Fruit fly (Drosophila melanogaster) whole organism, embryonic: ENCODE results near the gene CG6345.

Experiments
- Awh ChIP-seq: fragments of 200-800 bp; sonication (Bioruptor generic); IDR thresholded peaks from 2 replicates; pipeline ENCODE4, ENCODE4 v1.3.6; 2022; ENCODE audit warnings: missing biosample characterization, missing genetic modification characterization
- B-H1 ChIP-seq: fragments of 200-800 bp; sonication (Bioruptor generic); IDR thresholded peaks from 3 replicates; pipeline ENCODE4 v1.3.6; 2022; ENCODE audit warnings: missing biosample characterization, missing genetic modification characterization
- BtbVII ChIP-seq: fragments of 200-800 bp; sonication (Bioruptor generic); optimal IDR thresholded peaks from 3 replicates; lab custom pipeline; 2017; ENCODE audit warnings: missing biosample characterization, mild to moderate bottlenecking, missing genetic modification characterization
- C15 ChIP-seq: fragments of 200-800 bp; sonication (Bioruptor generic); IDR thresholded peaks from 3 replicates; pipeline ENCODE4 v1.3.6; 2022; ENCODE audit warnings: missing biosample characterization, missing genetic modification characterization
- CG10366 ChIP-seq: fragments of 200-800 bp; sonication (Bioruptor generic); IDR thresholded peaks from 2 replicates; pipeline ENCODE4 v1.3.6; 2022; ENCODE audit warnings: missing biosample characterization, missing genetic modification characterization
- CG10462 ChIP-seq: fragments of 200-800 bp; sonication (Bioruptor generic); optimal IDR thresholded peaks from 2 replicates; lab custom pipeline; 2016; ENCODE audit warnings: missing biosample characterization, missing genetic modification characterization
- CG11247 ChIP-seq: fragments of 200-800 bp; sonication (Bioruptor generic); IDR thresholded peaks from 2 replicates; pipeline ENCODE4 v1.3.6; 2022; ENCODE audit warnings: missing biosample characterization, missing genetic modification characterization
- CG12942 ChIP-seq: fragments of 200-800 bp; sonication (Bioruptor generic); optimal IDR thresholded peaks from 3 replicates; lab custom pipeline; 2016; ENCODE audit warnings: missing biosample characterization, missing genetic modification characterization
- CG14050 ChIP-seq: fragments of 200-800 bp; sonication (Bioruptor generic); IDR thresholded peaks from 3 replicates; pipeline ENCODE4 v1.3.6; 2022; ENCODE audit warnings: missing biosample characterization, missing genetic modification characterization
- CG17359 ChIP-seq: fragments of 200-800 bp; sonication (Bioruptor generic); optimal IDR thresholded peaks from 3 replicates; lab custom pipeline; 2018; ENCODE audit warnings: missing biosample characterization, mild to moderate bottlenecking, missing genetic modification characterization, moderate library complexity
- CG1832 ChIP-seq: fragments of 200-800 bp; sonication (Bioruptor generic); optimal IDR thresholded peaks from 2 replicates; lab custom pipeline; 2017; ENCODE audit warnings: missing biosample characterization, mild to moderate bottlenecking, missing genetic modification characterization, inconsistent platforms
- CG18764 ChIP-seq: fragments of 200-800 bp; sonication (Bioruptor generic); optimal IDR thresholded peaks from 3 replicates; lab custom pipeline; 2016; ENCODE audit warnings: missing biosample characterization, missing genetic modification characterization
- CG2129 ChIP-seq: fragments of 200-800 bp; sonication (Bioruptor generic); IDR thresholded peaks from 2 replicates; pipeline ENCODE4 v1.3.6; 2022; ENCODE audit warnings: missing biosample characterization, missing genetic modification characterization; ENCODE audit not compliant: partially characterized antibody
- CG2678 ChIP-seq: fragments of 200-800 bp; sonication (Bioruptor generic); optimal IDR thresholded peaks from 3 replicates; lab custom pipeline; 2019; ENCODE audit warnings: missing biosample characterization, mild to moderate bottlenecking, missing genetic modification characterization, moderate library complexity
- CG34224 ChIP-seq: fragments of 200-800 bp; sonication (Bioruptor generic); IDR thresholded peaks from 3 replicates; pipeline ENCODE4 v1.3.6; 2022; ENCODE audit warnings: missing biosample characterization, missing genetic modification characterization; ENCODE audit not compliant: partially characterized antibody
- CG4328 ChIP-seq: fragments of 200-800 bp; sonication (Bioruptor generic); optimal IDR thresholded peaks from 3 replicates; lab custom pipeline; 2017; ENCODE audit warnings: missing biosample characterization, missing genetic modification reagents, missing genetic modification characterization
- CG7786 ChIP-seq: fragments of 200-800 bp; sonication (Bioruptor generic); optimal IDR thresholded peaks from 2 replicates; lab custom pipeline; 2016; ENCODE audit warnings: missing biosample characterization, missing genetic modification characterization
- CHES-1-like ChIP-seq: fragments of 200-800 bp; sonication (Bioruptor generic); optimal IDR thresholded peaks from 2 replicates; lab custom pipeline; 2016; ENCODE audit warnings: missing biosample characterization, missing genetic modification characterization
- CTCF ChIP-seq: fragments of 200-800 bp; sonication (Bioruptor generic); optimal IDR thresholded peaks from 2 replicates; lab custom pipeline; 2017; ENCODE audit warnings: missing biosample characterization, mild to moderate bottlenecking, missing genetic modification characterization, moderate library complexity
- Chrac-16 ChIP-seq: fragments of 200-800 bp; sonication (Bioruptor generic); optimal IDR thresholded peaks from 3 replicates; lab custom pipeline; 2016; ENCODE audit warnings: missing biosample characterization, missing genetic modification characterization
- Deaf1 ChIP-seq: fragments of 200-800 bp; optimal IDR thresholded peaks from 3 replicates; lab custom pipeline; 2019; ENCODE audit warnings: missing biosample characterization, mild to moderate bottlenecking, missing genetic modification characterization, moderate library complexity
- Drgx ChIP-seq: fragments of 200-800 bp; sonication (Bioruptor generic); IDR thresholded peaks from 2 replicates; pipeline ENCODE4 v1.3.6; 2022; ENCODE audit warnings: missing biosample characterization, missing genetic modification characterization
- Fer2 ChIP-seq: fragments of 200-800 bp; sonication (Bioruptor generic); optimal IDR thresholded peaks from 2 replicates; lab custom pipeline; 2018; ENCODE audit warnings: missing biosample characterization, mild to moderate bottlenecking, missing genetic modification characterization, moderate library complexity
- Hr51 ChIP-seq, 2 experiments: fragments of 200-800 bp; sonication (Bioruptor generic); optimal IDR thresholded peaks; 2 replicates in 1 of 2; 3 replicates in 1 of 2; lab custom pipeline; 2016 to 2018; ENCODE audit warnings: missing biosample characterization in 2 of 2, missing genetic modification characterization in 2 of 2, mild to moderate bottlenecking in 1 of 2, moderate library complexity in 1 of 2
- Mes4 ChIP-seq: fragments of 200-800 bp; sonication (Bioruptor generic); optimal IDR thresholded peaks from 2 replicates; lab custom pipeline; 2016; ENCODE audit warnings: missing biosample characterization, missing genetic modification characterization
- Myb ChIP-seq: fragments of 200-800 bp; sonication (Bioruptor generic); optimal IDR thresholded peaks from 2 replicates; lab custom pipeline; 2016; ENCODE audit warnings: missing biosample characterization, missing genetic modification characterization
- Oli ChIP-seq: fragments of 200-800 bp; sonication (Bioruptor generic); optimal IDR thresholded peaks from 2 replicates; lab custom pipeline; 2018; ENCODE audit warnings: missing biosample characterization, mild to moderate bottlenecking, missing genetic modification characterization, moderate library complexity
- PHDP ChIP-seq: fragments of 200-800 bp; sonication (Bioruptor generic); optimal IDR thresholded peaks from 3 replicates; lab custom pipeline; 2018; ENCODE audit warnings: missing biosample characterization, mild to moderate bottlenecking, missing genetic modification characterization, moderate library complexity
- Rx ChIP-seq: fragments of 200-800 bp; sonication (Bioruptor generic); IDR thresholded peaks from 2 replicates; pipeline ENCODE4 v1.3.6; 2022; ENCODE audit warnings: missing biosample characterization, missing genetic modification characterization
- Trl ChIP-seq, 3 experiments: fragments of >200 bp in 2 of 3; fragments of 200-800 bp in 1 of 3; sonication (Bioruptor generic) in 1 of 3; optimal IDR thresholded peaks; 2 replicates in 1 of 3; 3 replicates in 2 of 3; lab custom pipeline; 2016 to 2017; ENCODE audit warnings: missing biosample characterization in 1 of 3, missing genetic modification characterization in 1 of 3
- Vsx1 ChIP-seq: fragments of 200-800 bp; sonication (Bioruptor generic); optimal IDR thresholded peaks from 2 replicates; lab custom pipeline; 2017; ENCODE audit warnings: missing biosample characterization, mild to moderate bottlenecking, missing genetic modification characterization, missing genetic modification reagents
- ap ChIP-seq: fragments of 200-800 bp; sonication (Bioruptor generic); IDR thresholded peaks from 2 replicates; pipeline ENCODE4 v1.3.6; 2022; ENCODE audit warnings: missing biosample characterization, missing genetic modification characterization
- cad ChIP-seq: fragments of >200 bp; optimal IDR thresholded peaks from 2 replicates; lab custom pipeline; 2017; ENCODE audit warnings: missing biosample characterization, missing genetic modification characterization
- chif ChIP-seq, 2 experiments: fragments of 200-800 bp; sonication (Bioruptor generic); optimal IDR thresholded peaks; 3 replicates each; lab custom pipeline; 2016; ENCODE audit warnings: missing biosample characterization in 2 of 2, missing genetic modification characterization in 2 of 2
- chn ChIP-seq: fragments of 200-800 bp; sonication (Bioruptor generic); optimal IDR thresholded peaks from 2 replicates; lab custom pipeline; 2016; ENCODE audit warnings: missing biosample characterization, missing genetic modification characterization
- danr ChIP-seq: fragments of 200-800 bp; sonication (Bioruptor generic); IDR thresholded peaks from 2 replicates; pipeline ENCODE4 v1.3.6; 2022; ENCODE audit warnings: missing biosample characterization, missing genetic modification characterization
- eyg ChIP-seq: fragments of 200-800 bp; sonication (Bioruptor generic); optimal IDR thresholded peaks from 3 replicates; lab custom pipeline; 2016; ENCODE audit warnings: missing biosample characterization, missing genetic modification characterization
- gsb-n ChIP-seq: fragments of 200-800 bp; sonication (Bioruptor generic); optimal IDR thresholded peaks from 3 replicates; lab custom pipeline; 2018; ENCODE audit warnings: missing biosample characterization, mild to moderate bottlenecking, missing genetic modification characterization
- insv ChIP-seq, 2 experiments: fragments of 200-800 bp; sonication (Bioruptor generic); optimal IDR thresholded peaks; 3 replicates each; lab custom pipeline; 2016 to 2018; ENCODE audit warnings: missing biosample characterization in 2 of 2, missing genetic modification characterization in 2 of 2
- lola ChIP-seq, 3 experiments: fragments of >200 bp in 2 of 3; fragments of 200-800 bp in 1 of 3; sonication (Bioruptor generic) in 1 of 3; optimal IDR thresholded peaks; 2 replicates each; lab custom pipeline; 2017 to 2019; ENCODE audit warnings: missing biosample characterization in 3 of 3, missing genetic modification characterization in 3 of 3, mild to moderate bottlenecking in 1 of 3, moderate library complexity in 1 of 3
- maf-S ChIP-seq: fragments of 200-800 bp; sonication (Bioruptor generic); optimal IDR thresholded peaks from 2 replicates; lab custom pipeline; 2016; ENCODE audit warnings: missing biosample characterization, missing genetic modification characterization
- mld ChIP-seq: fragments of 200-800 bp; sonication (Bioruptor generic); IDR thresholded peaks from 3 replicates; pipeline ENCODE4 v1.3.6; 2022; ENCODE audit warnings: missing biosample characterization, missing genetic modification characterization; ENCODE audit not compliant: partially characterized antibody
- pfk ChIP-seq: fragments of 200-800 bp; sonication (Bioruptor generic); optimal IDR thresholded peaks from 2 replicates; lab custom pipeline; 2018; ENCODE audit warnings: missing biosample characterization, mild to moderate bottlenecking, missing genetic modification characterization, moderate library complexity
- rib ChIP-seq: fragments of 200-800 bp; sonication (Bioruptor generic); IDR thresholded peaks from 2 replicates; pipeline ENCODE4 v1.3.6; 2022; ENCODE audit warnings: missing biosample characterization, missing genetic modification characterization
- sc ChIP-seq, 3 experiments: fragments of >200 bp in 2 of 3; fragments of 200-800 bp in 1 of 3; sonication (Bioruptor generic) in 1 of 3; optimal IDR thresholded peaks; 2 replicates in 2 of 3; 3 replicates in 1 of 3; lab custom pipeline; 2017; ENCODE audit warnings: mild to moderate bottlenecking in 1 of 3, missing biosample characterization in 1 of 3, missing genetic modification characterization in 1 of 3, missing genetic modification reagents in 1 of 3
- scrt ChIP-seq: fragments of 200-800 bp; sonication (Bioruptor generic); optimal IDR thresholded peaks from 2 replicates; lab custom pipeline; 2018; ENCODE audit warnings: missing biosample characterization, mild to moderate bottlenecking, missing genetic modification characterization, moderate library complexity
- slbo ChIP-seq: fragments of 200-800 bp; sonication (Bioruptor generic); IDR thresholded peaks from 2 replicates; pipeline ENCODE4 v1.3.6; 2022; ENCODE audit warnings: missing biosample characterization, missing genetic modification characterization
- sr ChIP-seq: fragments of 200-800 bp; sonication (Bioruptor generic); IDR thresholded peaks from 3 replicates; pipeline ENCODE4 v1.3.6; 2022; ENCODE audit warnings: missing biosample characterization, missing genetic modification characterization
- ssp ChIP-seq: fragments of 200-800 bp; sonication (Bioruptor generic); IDR thresholded peaks from 2 replicates; pipeline ENCODE4 v1.3.6; 2022; ENCODE audit warnings: missing biosample characterization, missing genetic modification characterization
- sug ChIP-seq: fragments of 200-800 bp; optimal IDR thresholded peaks from 2 replicates; lab custom pipeline; 2019; ENCODE audit warnings: missing biosample characterization, mild to moderate bottlenecking, missing genetic modification characterization, moderate library complexity

Gene CG6345

dm6 chr3R:10415923-10416322 lies at the start of gene CG6345 (continued):
- TF ChIP-seq CHES-1-like (GFP tag; lab: Kevin White, UChicago) (peak; percentile 76), Awh (GFP tag; lab: Robert Waterston, UW) (peak; percentile 84), scrt (GFP tag; lab: Kevin White, UChicago) (peak; percentile 75), Myb (peak; percentile 91), Oli (tag; lab: Kevin White, UChicago) (peak; percentile 68), ssp (GFP tag; lab: Robert Waterston, UW) (no peak), CG10462 (GFP tag; lab: Kevin White, UChicago) (peak; percentile 81), chif (GFP tag; optimal IDR thresholded peaks at IDR 0.05; lab: Kevin White, UChicago) (peak; percentile 77 to 88), CG14050 (GFP tag; lab: Robert Waterston, UW) (peak; percentile 78), CG12942 (peak; percentile 47), sug (tag; lab: Kevin White, UChicago) (peak; percentile 77), Rx (peak; percentile 63), Vsx1 (peak; percentile 86), CG18764 (GFP tag; lab: Kevin White, UChicago) (peak; percentile 85), CG10366 (peak; percentile 71), sc (optimal IDR thresholded peaks at IDR 0.05; lab: Kevin White, UChicago) (no peak), sc (GFP tag; optimal IDR thresholded peaks at IDR 0.05; lab: Kevin White, UChicago) (peak; percentile 78), Fer2 (tag; lab: Kevin White, UChicago) (peak; percentile 67), CTCF (GFP tag; lab: Kevin White, UChicago) (peak; percentile 100), mld (GFP tag; lab: Robert Waterston, UW) (no peak), ap (GFP tag; lab: Robert Waterston, UW) (peak; percentile 71), gsb-n (tag; lab: Kevin White, UChicago) (peak; percentile 64), Hr51 (GFP tag; optimal IDR thresholded peaks at IDR 0.05; lab: Kevin White, UChicago) (peak; percentile 61 to 78), CG34224 (GFP tag; lab: Robert Waterston, UW) (no peak), maf-S (GFP tag; lab: Kevin White, UChicago) (peak; percentile 70), Chrac-16 (GFP tag; lab: Kevin White, UChicago) (peak; percentile 78), CG2678 (tag; lab: Kevin White, UChicago) (peak; percentile 80), Drgx (GFP tag; lab: Robert Waterston, UW) (peak; percentile 35; the same call in 1 of the 2 replicates), eyg (GFP tag; lab: Kevin White, UChicago) (peak; percentile 73), CG7786 (GFP tag; lab: Kevin White, UChicago) (peak; percentile 32), CG2129 (GFP tag; lab: Robert Waterston, UW) (no peak), cad (GFP tag; lab: Kevin White, UChicago) (no peak), B-H1 (GFP tag; lab: Robert Waterston, UW) (peak; percentile 78), chn (GFP tag; lab: Kevin White, UChicago) (peak; percentile 87), C15 (peak; percentile 73; the same call in 2 of the 3 replicates), sr (peak; percentile 73; the same call in 2 of the 3 replicates), slbo (GFP tag; lab: Robert Waterston, UW) (peak; percentile 80), insv (GFP tag; optimal IDR thresholded peaks at IDR 0.05; lab: Kevin White, UChicago) (peak in 1 of 2 experiments; percentile 65), CG11247 (GFP tag; lab: Robert Waterston, UW) (peak; percentile 87), danr (GFP tag; lab: Robert Waterston, UW) (peak; percentile 23; the same call in 1 of the 2 replicates), Mes4 (GFP tag; lab: Kevin White, UChicago) (peak; percentile 85), pfk (GFP tag; lab: Kevin White, UChicago) (peak; percentile 67), CG1832 (no peak), PHDP (tag; lab: Kevin White, UChicago) (peak; percentile 86), BtbVII (GFP tag; lab: Kevin White, UChicago) (peak; percentile 88), lola (GFP tag; optimal IDR thresholded peaks at IDR 0.05; lab: Kevin White, UChicago) (peak in 1 of 3 experiments; percentile 52), CG17359 (tag; lab: Kevin White, UChicago) (peak; percentile 88), Trl (optimal IDR thresholded peaks at IDR 0.05; lab: Kevin White, UChicago) (no peak), Trl (GFP tag; optimal IDR thresholded peaks at IDR 0.05; lab: Kevin White, UChicago) (peak; percentile 92), CG4328 (GFP tag; lab: Kevin White, UChicago) (peak; percentile 72), rib (no peak), Deaf1 (peak; percentile 38)
